Worm (Caenorhabditis elegans) whole organism, L3 larva: ENCODE results near the gene F15A4.10.

Source experiments
- ceh-9 ChIP-seq: sonication (generic microtip); optimal IDR thresholded peaks from 2 replicates; lab custom pipeline; 2018; ENCODE audit warnings: missing biosample characterization, missing genetic modification characterization
- elt-1 ChIP-seq: fragments of 150-350 bp; optimal IDR thresholded peaks from 2 replicates; lab custom pipeline; 2014; ENCODE audit warnings: missing biosample characterization, missing genetic modification characterization
- mdl-1 ChIP-seq: fragments of 150-350 bp; optimal IDR thresholded peaks from 2 replicates; lab custom pipeline; 2014; ENCODE audit warnings: missing biosample characterization, missing genetic modification characterization
- nfya-1 ChIP-seq: sonication (generic microtip); optimal IDR thresholded peaks from 2 replicates; lab custom pipeline; 2017; ENCODE audit warnings: missing genetic modification characterization, mild to moderate bottlenecking, missing compliant biosample characterization, antibody characterized with exemption, moderate library complexity; ENCODE audit not compliant: insufficient read depth
- nhr-76 ChIP-seq: fragments of 150-350 bp; sonication (generic microtip); optimal IDR thresholded peaks from 5 replicates; lab custom pipeline; 2014; ENCODE audit warnings: missing biosample characterization, missing genetic modification characterization
- unc-39 ChIP-seq: sonication (generic microtip); optimal IDR thresholded peaks from 4 replicates; lab custom pipeline; 2017; ENCODE audit warnings: missing biosample characterization, missing genetic modification characterization

DNA sequence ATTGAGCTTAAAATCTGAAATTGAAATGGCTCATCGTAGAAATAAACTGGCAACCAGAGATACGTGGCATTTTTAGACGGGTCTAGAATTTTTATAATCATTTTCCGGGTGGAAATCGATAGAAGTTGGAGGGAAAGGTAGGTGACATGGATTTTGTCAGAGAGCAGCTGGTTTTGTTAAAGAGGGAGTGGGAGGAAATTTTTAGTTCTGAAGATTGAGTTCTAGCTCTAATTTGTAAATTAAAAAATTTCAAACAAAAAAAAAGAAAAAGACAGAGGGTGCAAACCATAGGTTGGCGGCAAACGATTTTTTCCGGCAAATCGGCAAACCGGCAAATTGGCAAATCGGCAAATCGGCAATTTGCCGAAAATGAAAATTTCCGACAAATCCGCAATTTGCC is 28.3 kb downstream of the F15A4.10 start, which contains the start of gene sre-32:
- TF ChIP-seq mdl-1 (tag; lab: Kevin White, UChicago), result no peak
- TF ChIP-seq nhr-76 (tag; lab: Kevin White, UChicago), result no peak
- no peak for TF ChIP-seq unc-39 (tag; lab: Kevin White, UChicago)
- TF ChIP-seq elt-1, result no peak
- no peak for TF ChIP-seq nfya-1 (tag; lab: Kevin White, UChicago)
- no peak for TF ChIP-seq ceh-9 (tag; lab: Kevin White, UChicago)
